Fruit fly (Drosophila melanogaster): ENCODE measurements around the gene kmr.
A peak's percentile ranks its signal among the peaks of the same experiment; 100 is the strongest.

Gene kmr

dm6 chr3R:13782578-13782977, 67.6 kb downstream of the kmr start:
- TF ChIP-seq Rx (GFP tag; IDR thresholded peaks at IDR 0.05) (0 out of 2 replicates have a peak, but pooled peaks have one; percentile 4), CTCF (GFP tag; optimal IDR thresholded peaks at IDR 0.05) (no peak), Fer2 (tag; optimal IDR thresholded peaks at IDR 0.05) (no peak), exex (tag; optimal IDR thresholded peaks at IDR 0.05) (no peak), lab (GFP tag; optimal IDR thresholded peaks at IDR 0.05) (no peak), CG17385 (GFP tag; optimal IDR thresholded peaks at IDR 0.05) (no peak), CG8478 (optimal IDR thresholded peaks at IDR 0.05) (no peak), CG2199 (GFP tag; IDR thresholded peaks at IDR 0.05) (no peak), H15 (GFP tag; IDR thresholded peaks at IDR 0.05) (no peak), seq (GFP tag; IDR thresholded peaks at IDR 0.05) (no peak), CG11696 (GFP tag; IDR thresholded peaks at IDR 0.05) (0 out of 2 replicates have a peak, but pooled peaks have one; percentile 49), ftz-f1 (GFP tag; optimal IDR thresholded peaks at IDR 0.05) (no peak), klu (GFP tag; IDR thresholded peaks at IDR 0.05) (no peak), Hand (GFP tag; optimal IDR thresholded peaks at IDR 0.05) (no peak), br (optimal IDR thresholded peaks at IDR 0.05) (no peak), Atf3 (GFP tag; optimal IDR thresholded peaks at IDR 0.05) (no peak), sens (GFP tag) (peak; percentile 61), sr (GFP tag; IDR thresholded peaks at IDR 0.05) (no peak), CG12391 (tag; optimal IDR thresholded peaks at IDR 0.05) (no peak), CG7786 (GFP tag; optimal IDR thresholded peaks at IDR 0.05) (no peak), ase (GFP tag; IDR thresholded peaks at IDR 0.05) (no peak), gcm (GFP tag; optimal IDR thresholded peaks at IDR 0.05) (no peak)

dm6 chr3R:13783397-13783796, 68.4 kb downstream of the kmr start:
- TF ChIP-seq abd-A (tag; optimal IDR thresholded peaks at IDR 0.05): no peak
- TF ChIP-seq exex (tag; optimal IDR thresholded peaks at IDR 0.05): peak; percentile 90
- peak in 1 of 2 experiments; percentile 68 for TF ChIP-seq Pdp1 (GFP tag; optimal IDR thresholded peaks at IDR 0.05)
- no peak for TF ChIP-seq Xrp1 (GFP tag; IDR thresholded peaks at IDR 0.05)
- TF ChIP-seq Med (GFP tag): peak; percentile 13

- TF ChIP-seq tll (GFP tag; optimal IDR thresholded peaks at IDR 0.05) (no peak), kah (GFP tag; optimal IDR thresholded peaks at IDR 0.05) (no peak), Pdp1 (GFP tag; optimal IDR thresholded peaks at IDR 0.05) (peak in 1 of 2 experiments; percentile 31), ara (GFP tag; IDR thresholded peaks at IDR 0.05) (0 out of 2 replicates have a peak, but pooled peaks have one; percentile 19), Dref (GFP tag; IDR thresholded peaks at IDR 0.05) (peak; percentile 27; the same call in 1 of the 2 replicates), Sin3A (optimal IDR thresholded peaks at IDR 0.05) (no peak), tio (GFP tag; optimal IDR thresholded peaks at IDR 0.05) (no peak), lov (optimal IDR thresholded peaks at IDR 0.05) (no peak), lov (GFP tag; IDR thresholded peaks at IDR 0.05) (no peak), CG13624 (GFP tag; optimal IDR thresholded peaks at IDR 0.05) (no peak), Ets65A (GFP tag) (no peak), vfl (GFP tag; optimal IDR thresholded peaks at IDR 0.05) (no peak), Stat92E (GFP tag; optimal IDR thresholded peaks at IDR 0.05) (no peak), amos (GFP tag; IDR thresholded peaks at IDR 0.05; ENCODE audit: partially characterized antibody) (no peak), CG2202 (tag; optimal IDR thresholded peaks at IDR 0.05) (no peak), Myb (GFP tag; optimal IDR thresholded peaks at IDR 0.05) (no peak), Dip2 (GFP tag; IDR thresholded peaks at IDR 0.05) (no peak), CG4424 (GFP tag; optimal IDR thresholded peaks at IDR 0.05) (no peak), CG4854 (GFP tag; optimal IDR thresholded peaks at IDR 0.05) (no peak), dimm (GFP tag; IDR thresholded peaks at IDR 0.05) (no peak), kni (GFP tag; optimal IDR thresholded peaks at IDR 0.05) (peak; percentile 35), crol (GFP tag; IDR thresholded peaks at IDR 0.05) (0 out of 2 replicates have a peak, but pooled peaks have one; percentile 9), sim (GFP tag; IDR thresholded peaks at IDR 0.05) (no peak), CG7928 (GFP tag; optimal IDR thresholded peaks at IDR 0.05) (no peak)
Measured at dm6 chr3R:13785895-13786294, 70.9 kb downstream of the kmr start.
